Worm (Caenorhabditis elegans) whole organism, dauer: ENCODE measurements around the gene ptp-4A2.

Source experiments
- unc-62 ChIP-seq: sonication (generic microtip); optimal IDR thresholded peaks from 2 replicates; lab custom pipeline; 2017; ENCODE audit warnings: missing biosample characterization, missing genetic modification reagents, missing genetic modification characterization

ptp-4A2 gene

ce11 chrX:3957475-3958204 lies 14.5 kb upstream of the ptp-4A2 start:
- no peak for TF ChIP-seq unc-62

ce11 chrX:3952737-3953136 lies 9.6 kb upstream of the ptp-4A2 start:
- no peak for TF ChIP-seq unc-62

DNA sequence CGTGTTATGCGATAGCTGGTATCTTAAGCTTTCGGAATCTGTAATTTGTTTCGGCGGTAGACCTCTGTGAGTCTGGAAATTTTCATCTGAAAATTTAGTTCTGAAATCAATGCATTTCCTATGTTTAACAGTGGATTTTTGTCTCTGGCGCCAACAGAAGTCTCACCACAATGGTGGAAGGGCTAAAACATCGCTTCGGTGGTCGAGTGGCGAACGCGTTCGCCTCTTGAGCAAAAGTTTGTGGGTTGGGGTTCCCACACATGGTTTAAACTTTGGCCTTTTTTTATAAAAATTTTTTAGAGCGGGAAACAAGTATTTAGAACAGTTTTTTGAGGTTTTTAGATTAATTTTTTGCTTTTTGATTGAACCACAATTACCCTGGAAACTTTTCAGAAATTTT lies 6.7 kb upstream of the ptp-4A2 start:
- TF ChIP-seq unc-62, result no peak

ce11 chrX:3949026-3949425 lies 5.9 kb upstream of the ptp-4A2 start:
- TF ChIP-seq unc-62, result no peak

DNA sequence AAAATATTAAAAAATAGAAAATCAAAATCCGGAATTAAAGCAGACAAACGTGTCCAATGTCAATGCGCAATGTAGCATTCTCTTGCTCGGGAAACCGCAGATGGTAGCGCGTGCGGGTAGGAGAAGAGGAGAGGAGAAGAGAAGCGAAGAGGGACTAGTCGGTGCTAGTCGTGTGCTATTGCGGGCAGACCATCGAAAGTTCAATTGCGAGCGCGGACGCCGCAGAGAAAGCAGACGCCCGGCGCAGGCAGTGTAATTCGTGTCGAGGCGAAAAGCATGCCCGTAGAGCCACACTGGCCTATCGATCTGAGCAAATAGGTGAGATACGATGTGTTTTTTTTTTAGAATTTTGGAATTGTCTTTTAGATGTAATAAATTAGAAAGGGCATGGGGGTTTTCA lies 2.6 kb upstream of the ptp-4A2 start:
- no peak for TF ChIP-seq unc-62

DNA sequence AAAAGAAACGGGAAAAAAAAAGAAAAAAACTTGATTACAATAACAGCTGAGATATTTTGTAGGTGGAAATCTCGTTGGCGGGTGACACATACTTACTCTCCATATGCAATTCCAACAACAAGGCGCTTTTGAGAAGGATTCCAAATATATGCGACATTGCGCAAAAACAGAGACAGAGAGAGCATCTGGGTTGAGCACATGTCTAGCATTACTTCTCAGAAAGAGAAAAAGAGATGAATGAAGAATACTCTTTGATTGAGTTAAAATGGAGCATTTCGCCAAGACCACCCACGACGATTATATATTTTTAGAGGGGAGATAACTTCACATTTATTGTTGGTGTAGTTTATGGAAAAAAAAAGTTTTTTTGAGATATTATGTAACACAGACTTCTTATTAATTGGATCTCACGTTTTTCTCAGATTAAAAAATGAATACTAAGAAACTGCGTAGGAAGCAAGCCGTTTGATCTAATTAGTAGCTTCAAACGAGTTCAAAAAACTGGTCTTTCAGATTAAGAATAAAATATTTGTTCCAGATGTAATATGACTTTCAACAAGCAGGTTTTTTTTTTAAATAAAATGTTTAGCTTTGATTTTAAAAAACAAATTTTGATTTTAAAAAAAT lies 2.0 kb upstream of the ptp-4A2 start:
- TF ChIP-seq unc-62, result no peak

DNA sequence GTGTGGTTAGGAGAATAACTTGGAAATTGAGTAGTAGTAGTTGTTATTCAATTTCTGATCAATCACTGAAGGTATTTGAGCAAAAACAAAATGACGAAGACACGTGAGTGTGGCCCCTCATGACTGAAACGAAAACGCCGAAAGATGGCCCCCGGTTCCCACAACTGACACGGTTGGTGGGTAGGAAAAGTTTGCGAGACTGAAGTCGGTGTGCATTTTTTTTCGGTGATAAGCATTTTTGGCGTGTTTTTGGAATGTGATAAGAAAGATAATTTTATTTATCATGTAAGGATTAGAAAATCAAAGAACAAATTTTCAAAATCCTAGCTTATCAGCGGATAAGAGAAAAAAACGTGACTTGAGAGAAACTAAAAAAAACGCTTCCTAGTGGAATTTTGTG lies 960 bp upstream of the ptp-4A2 start:
- TF ChIP-seq unc-62, result no peak

ce11 chrX:3942267-3942666 lies 846 bp downstream of the ptp-4A2 start, which contains the start of gene T19D2.13:
Gene T19D2.13, minus strand, starts transcription at chrX:3942367.
- no peak for TF ChIP-seq unc-62

DNA sequence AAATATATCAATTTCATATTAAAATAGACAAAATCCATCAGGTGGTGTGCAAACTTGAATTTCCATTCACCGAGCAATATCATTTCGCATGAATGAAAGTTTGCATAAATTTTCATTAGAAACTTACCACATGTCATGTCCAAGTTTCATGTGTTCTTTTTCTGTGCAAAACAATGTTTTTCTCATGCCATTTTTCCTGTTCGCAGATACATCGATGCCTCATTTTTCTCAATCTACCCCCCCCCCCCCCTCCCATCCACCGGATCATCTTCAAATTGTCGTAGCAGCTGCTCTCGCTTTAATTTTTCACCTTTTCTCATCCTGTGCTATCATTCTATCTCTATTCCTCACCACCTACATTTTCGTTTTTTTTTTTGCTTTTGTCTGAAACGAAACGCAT lies 4.2 kb downstream of the ptp-4A2 start, which contains the start of gene T19D2.3:
T19D2.3 (plus strand) TSS at position 301 of the 400 bp plus-strand sequence.
- TF ChIP-seq unc-62, result no peak

ce11 chrX:3937884-3938283 lies 5.2 kb downstream of the ptp-4A2 start:
- TF ChIP-seq unc-62, result no peak

DNA sequence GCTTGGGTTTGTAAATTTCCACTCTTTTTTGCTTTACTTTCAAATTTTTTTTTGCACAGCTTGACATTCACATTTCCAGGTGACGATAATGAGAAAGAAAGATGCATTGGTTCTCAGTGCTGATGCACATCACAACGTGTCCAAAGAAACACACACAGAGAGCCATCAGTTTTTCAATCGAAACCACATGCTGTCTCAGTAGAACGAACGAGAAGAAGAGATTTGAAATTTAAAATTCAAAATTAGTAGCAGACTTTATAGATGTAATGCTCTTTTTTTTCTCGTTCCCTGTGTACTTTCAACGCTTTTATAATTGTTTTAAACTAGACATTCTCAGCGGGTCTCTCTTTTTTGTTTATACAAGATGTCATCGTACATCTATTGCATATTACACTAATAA lies 5.6 kb downstream of the ptp-4A2 start:
- no peak for TF ChIP-seq unc-62

DNA sequence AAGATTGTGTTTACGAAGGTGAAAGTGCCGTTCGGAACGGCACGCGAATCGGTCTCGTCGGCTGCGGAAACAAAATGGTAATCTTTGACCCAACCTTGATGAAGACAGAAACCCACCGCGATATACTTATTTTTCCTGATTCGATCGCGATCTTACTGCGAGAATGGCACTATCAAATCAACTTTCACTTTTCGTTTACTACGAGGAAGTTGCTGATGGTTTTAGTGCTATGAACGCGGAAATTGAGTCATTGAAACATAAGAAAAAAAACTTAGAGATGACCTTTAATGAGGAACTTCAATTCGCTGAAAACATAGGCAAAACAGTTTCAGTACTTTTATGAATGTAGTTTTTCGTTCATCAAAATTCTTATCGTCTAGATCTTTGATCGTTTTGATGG lies 10.4 kb downstream of the ptp-4A2 start:
- TF ChIP-seq unc-62, result no peak

DNA sequence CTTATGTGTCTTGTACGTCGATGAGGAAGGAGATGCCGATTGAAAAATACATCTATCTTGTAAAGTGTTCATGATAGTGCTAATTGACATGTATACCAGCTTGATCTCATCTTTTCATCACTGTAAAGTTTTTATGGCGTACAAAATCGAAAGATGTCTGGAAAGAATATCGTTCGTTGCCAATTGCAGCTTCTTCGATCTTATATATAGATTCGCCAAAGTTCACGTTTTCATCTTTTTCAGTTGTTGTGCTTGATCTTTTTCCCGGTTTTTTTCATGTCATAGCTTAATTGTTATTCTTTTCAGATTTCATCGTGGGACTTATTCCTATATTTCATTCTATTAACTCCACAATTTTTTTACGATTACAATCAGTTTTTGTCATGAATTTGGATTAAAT lies 11.8 kb downstream of the ptp-4A2 start, which contains the start of gene adt-3:
adt-3 (plus strand) TSS at position 301 of the 400 bp plus-strand sequence.
- no peak for TF ChIP-seq unc-62

- no peak for TF ChIP-seq unc-62
Measured at ce11 chrX:3925776-3926175, 17.3 kb downstream of the ptp-4A2 start, which contains the start of gene T22B2.1. Gene T22B2.1, plus strand, starts transcription at chrX:3926076.

- TF ChIP-seq unc-62, result no peak
Measured at ce11 chrX:3920747-3921146, 22.4 kb downstream of the ptp-4A2 start.

DNA sequence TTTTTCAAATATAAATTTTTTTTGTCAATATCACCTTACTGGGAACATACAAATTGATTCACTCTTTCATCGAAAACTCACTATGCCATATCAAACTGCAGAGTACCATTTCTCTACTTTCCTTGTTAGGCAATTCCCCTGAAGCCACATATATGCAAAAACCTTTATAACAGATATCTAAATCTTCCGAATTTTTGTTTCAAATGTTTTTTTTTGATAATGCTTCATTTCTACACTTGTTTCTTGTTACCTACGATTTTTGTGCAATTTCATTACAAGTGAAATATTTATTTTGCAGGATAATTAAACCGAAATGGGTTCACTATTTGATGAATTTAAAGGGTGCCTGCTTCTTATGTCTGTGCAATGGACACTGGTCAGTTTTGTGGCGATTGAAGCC lies 23.0 kb downstream of the ptp-4A2 start, which contains the start of gene T22B2.2:
T22B2.2 (plus strand) TSS at position 301 of the 400 bp plus-strand sequence.
- TF ChIP-seq unc-62, result no peak

DNA sequence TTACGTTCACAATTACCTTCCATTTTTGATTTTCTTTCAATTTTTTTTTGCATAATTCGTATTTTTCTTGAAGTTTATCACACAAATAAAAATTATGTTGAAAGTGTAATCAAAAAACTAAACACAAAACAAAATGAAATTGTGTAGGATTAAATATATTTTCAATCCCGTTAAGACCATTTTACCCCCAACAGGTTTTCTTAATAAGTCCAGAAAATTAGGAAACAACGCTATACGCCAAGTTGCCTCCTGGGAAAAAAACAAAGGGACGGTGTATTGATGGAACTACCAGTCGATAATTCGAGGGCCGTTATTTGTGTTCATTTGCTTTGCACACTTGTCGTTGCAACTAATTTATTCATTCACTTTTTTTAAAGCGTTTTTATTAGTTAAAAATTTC lies 23.4 kb downstream of the ptp-4A2 start:
- no peak for TF ChIP-seq unc-62

ce11 chrX:3918182-3918581 lies 24.9 kb downstream of the ptp-4A2 start:
- TF ChIP-seq unc-62, result no peak
